Worm (Caenorhabditis elegans) whole organism, L4/young adult: ENCODE data around the gene Y57A10A.8.

Experiments used
- W03F9.2 ChIP-seq: fragments of 150-350 bp; optimal IDR thresholded peaks from 2 replicates; lab custom pipeline; 2014; ENCODE audit warnings: missing biosample characterization, missing genetic modification characterization
- him-1 ChIP-seq: sonication (generic microtip); optimal IDR thresholded peaks from 2 replicates; lab custom pipeline; 2016; ENCODE audit warnings: missing genotype, missing genetic modification reagents, missing genetic modification characterization, missing compliant biosample characterization

DNA sequence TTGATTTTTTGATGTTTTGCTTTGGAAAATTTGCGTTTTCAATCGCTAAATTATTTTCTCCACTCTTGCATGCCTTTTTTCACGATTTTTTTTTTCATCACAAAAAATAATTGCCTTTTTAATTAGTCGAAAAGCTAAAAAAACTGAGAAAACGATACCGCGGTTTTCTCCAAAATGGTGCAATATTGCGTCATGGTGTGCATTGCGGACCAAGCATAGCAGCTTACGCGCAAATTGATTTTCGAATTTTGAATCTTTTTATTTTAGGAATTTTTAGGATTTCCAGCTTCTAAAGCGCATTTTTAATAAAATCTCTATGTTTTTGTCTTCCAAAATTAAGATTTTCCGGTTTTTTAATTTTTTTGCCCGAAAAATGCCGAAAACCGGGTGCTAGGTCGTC lies 14.4 kb upstream of the Y57A10A.8 start:
- TF ChIP-seq him-1 (tag; lab: Kevin White, UChicago) (no peak), W03F9.2 (tag; lab: Kevin White, UChicago) (no peak)
